Fruit fly (Drosophila melanogaster): ENCODE data around the gene CG14984.

The CG14984 gene

DNA sequence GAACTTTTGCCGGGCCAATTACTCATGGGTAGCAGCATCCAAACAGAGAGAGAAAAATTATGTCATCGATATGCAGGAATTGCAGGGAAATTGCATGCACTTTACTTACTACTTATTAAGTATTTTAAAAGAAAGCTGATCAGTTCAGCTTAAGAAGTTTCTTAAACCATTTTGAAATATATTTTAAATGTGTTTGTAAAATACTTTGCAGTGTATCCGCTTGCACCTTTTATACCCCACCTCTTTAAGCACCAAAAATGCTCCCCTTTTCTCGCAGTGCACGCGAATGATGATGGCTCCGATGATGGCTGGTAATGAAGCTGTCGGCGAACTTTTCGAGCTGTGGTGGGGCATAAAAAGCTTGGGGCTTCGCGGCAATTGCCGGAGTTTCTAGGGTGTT lies at the start of gene CG14984:
CG14984 (minus strand) TSS at position 83 of the 400 bp plus-strand sequence.
- no peak for TF ChIP-seq CG17801 (GFP tag; optimal IDR thresholded peaks at IDR 0.05; ENCODE audit: partially characterized antibody)

- TF ChIP-seq CG17801 (GFP tag; optimal IDR thresholded peaks at IDR 0.05; ENCODE audit: partially characterized antibody), result no peak
Measured at dm6 chr3L:4001500-4001899, 49.1 kb upstream of the CG14984 start.

DNA sequence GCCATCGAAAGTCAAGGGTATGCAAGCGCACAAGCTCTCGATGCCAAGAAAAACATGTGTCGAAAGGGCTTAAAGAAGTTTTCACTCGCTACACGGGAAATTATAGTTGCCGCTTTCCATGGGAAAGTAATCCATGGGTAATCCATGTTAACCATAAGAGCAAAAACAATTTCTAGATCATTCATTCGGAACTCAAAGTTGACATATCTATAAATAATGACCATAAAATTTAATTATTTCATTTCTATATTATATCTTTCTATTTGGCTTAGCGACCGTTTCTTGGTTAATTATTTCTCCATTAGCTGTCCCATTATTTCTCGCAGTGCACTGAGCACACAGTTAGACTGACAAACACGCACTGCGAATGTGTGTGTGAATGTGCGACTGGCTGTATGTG lies 48.4 kb upstream of the CG14984 start:
- no peak for TF ChIP-seq CG17801 (GFP tag; optimal IDR thresholded peaks at IDR 0.05; ENCODE audit: partially characterized antibody)

- no peak for TF ChIP-seq CG17801 (GFP tag; optimal IDR thresholded peaks at IDR 0.05; ENCODE audit: partially characterized antibody)
Measured at dm6 chr3L:3995554-3995953, 43.2 kb upstream of the CG14984 start.

- no peak for TF ChIP-seq CG17801 (GFP tag; optimal IDR thresholded peaks at IDR 0.05; ENCODE audit: partially characterized antibody)
Measured at dm6 chr3L:3983466-3983946, 31.2 kb upstream of the CG14984 start, which contains the start of gene scrt. Gene scrt, plus strand, starts transcription at chr3L:3983896.

- no peak for TF ChIP-seq CG17801 (GFP tag; optimal IDR thresholded peaks at IDR 0.05; ENCODE audit: partially characterized antibody)
Measured at dm6 chr3L:3980027-3980426, 27.7 kb upstream of the CG14984 start.

dm6 chr3L:3978762-3979516 lies 26.6 kb upstream of the CG14984 start:
- no peak for TF ChIP-seq CG17801 (GFP tag; optimal IDR thresholded peaks at IDR 0.05; ENCODE audit: partially characterized antibody)

DNA sequence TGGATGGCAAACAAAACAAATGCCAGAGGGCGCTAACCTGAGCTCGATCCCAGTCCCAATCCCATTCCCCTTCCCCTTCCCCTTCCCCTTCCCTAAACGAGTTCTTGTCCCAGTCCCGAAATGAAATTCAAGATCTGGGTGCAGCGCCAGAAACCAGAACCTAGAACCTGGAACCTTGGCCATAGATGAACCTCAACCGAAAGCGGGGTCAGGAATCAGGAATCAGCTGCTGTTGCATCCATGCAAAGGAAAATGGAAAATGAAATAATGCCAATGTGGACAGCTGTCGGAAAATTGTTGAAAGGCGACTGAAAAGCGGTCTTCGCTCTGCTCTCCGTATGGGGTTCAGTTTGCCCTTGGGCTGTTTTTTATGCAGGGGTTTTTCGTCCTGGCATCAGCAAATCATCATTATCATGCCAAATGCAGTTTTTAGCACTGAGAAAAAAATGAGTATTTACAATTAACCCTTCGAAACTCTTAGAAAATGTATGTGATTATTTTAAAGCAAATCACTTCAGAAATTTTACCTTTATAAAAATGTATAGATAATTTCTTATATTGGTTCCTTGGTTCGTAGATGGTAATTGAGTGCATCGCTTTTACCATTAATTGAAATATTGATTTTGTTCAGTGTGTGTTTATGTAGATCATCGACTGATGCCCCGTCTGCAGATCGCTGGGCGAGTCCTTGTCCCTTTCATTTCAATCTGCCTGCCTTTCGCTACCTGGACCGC lies 25.4 kb upstream of the CG14984 start:
- TF ChIP-seq CG17801 (GFP tag; optimal IDR thresholded peaks at IDR 0.05; ENCODE audit: partially characterized antibody), result no peak

dm6 chr3L:3976438-3976837 lies 24.1 kb upstream of the CG14984 start:
- TF ChIP-seq CG17801 (GFP tag; optimal IDR thresholded peaks at IDR 0.05; ENCODE audit: partially characterized antibody), result no peak

DNA sequence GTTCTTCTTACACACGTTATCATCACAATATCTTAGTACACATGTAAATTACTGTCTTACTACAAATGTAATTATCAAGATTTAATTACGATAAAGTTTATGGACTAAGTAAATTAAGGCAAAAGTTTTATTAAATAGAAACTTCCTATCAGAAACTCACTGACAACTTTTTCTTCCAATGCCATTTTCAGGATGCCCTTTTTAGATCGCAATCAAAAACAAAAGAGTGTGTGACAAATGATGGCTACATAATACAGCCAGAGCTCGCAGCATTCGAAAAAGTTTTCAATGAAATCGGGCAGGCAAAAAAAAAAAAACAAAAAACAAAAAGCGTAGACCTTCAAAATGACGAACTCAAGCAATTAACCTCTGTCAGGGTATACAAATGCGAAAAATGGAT lies 20.2 kb upstream of the CG14984 start, which contains the start of gene CG43915:
CG43915 (plus strand) TSS at position 301 of the 400 bp plus-strand sequence.
- no peak for TF ChIP-seq CG17801 (GFP tag; optimal IDR thresholded peaks at IDR 0.05; ENCODE audit: partially characterized antibody)

dm6 chr3L:3970372-3971031 lies 18.2 kb upstream of the CG14984 start:
- no peak for TF ChIP-seq CG17801 (GFP tag; optimal IDR thresholded peaks at IDR 0.05; ENCODE audit: partially characterized antibody)

dm6 chr3L:3965102-3965501 lies 12.8 kb upstream of the CG14984 start:
- no peak for TF ChIP-seq CG17801 (GFP tag; optimal IDR thresholded peaks at IDR 0.05; ENCODE audit: partially characterized antibody)

dm6 chr3L:3964671-3965070 lies 12.3 kb upstream of the CG14984 start, which contains the start of gene CG12605:
Gene CG12605, minus strand, starts transcription at chr3L:3964771.
- no peak for TF ChIP-seq CG17801 (GFP tag; optimal IDR thresholded peaks at IDR 0.05; ENCODE audit: partially characterized antibody)

- TF ChIP-seq CG17801 (GFP tag; optimal IDR thresholded peaks at IDR 0.05; ENCODE audit: partially characterized antibody), result no peak
Measured at dm6 chr3L:3963979-3964378, 11.6 kb upstream of the CG14984 start.

dm6 chr3L:3960877-3961417 lies 8.6 kb upstream of the CG14984 start:
- TF ChIP-seq CG17801 (GFP tag; optimal IDR thresholded peaks at IDR 0.05; ENCODE audit: partially characterized antibody), result no peak
